Fruit fly (Drosophila melanogaster) whole organism, pupa: Measurements from ENCODE around the gene Bsg.

ENCODE experiments used
- CG14655 ChIP-seq: fragments of 200-800 bp; sonication (Bioruptor generic); optimal IDR thresholded peaks from 3 replicates; lab custom pipeline; 2017; ENCODE audit warnings: mild to moderate bottlenecking, missing biosample characterization, missing genetic modification reagents, missing genetic modification characterization
- CG34367 ChIP-seq: fragments of 200-800 bp; sonication (Bioruptor generic); optimal IDR thresholded peaks from 2 replicates; lab custom pipeline; 2018; ENCODE audit warnings: missing biosample characterization, mild to moderate bottlenecking, missing genetic modification characterization
- CG8159 ChIP-seq: fragments of 200-800 bp; sonication (Bioruptor generic); optimal IDR thresholded peaks from 3 replicates; lab custom pipeline; 2018; ENCODE audit warnings: missing biosample characterization, mild to moderate bottlenecking, missing genetic modification characterization, moderate library complexity
- EcR ChIP-seq: fragments of 200-800 bp; sonication (Bioruptor generic); optimal IDR thresholded peaks from 3 replicates; lab custom pipeline; 2019; ENCODE audit warnings: missing biosample characterization, missing genetic modification characterization, mild to moderate bottlenecking, moderate library complexity, missing genetic modification reagents
- Ets98B ChIP-seq: fragments of 200-800 bp; sonication (Bioruptor generic); IDR thresholded peaks from 2 replicates; pipeline ENCODE4 v1.3.6; 2022; ENCODE audit warnings: missing biosample characterization, missing genetic modification characterization

dm6 chr2L:8162307-8163024 lies 79.2 kb downstream of the Bsg start, which contains the start of gene Acbp1:
- TF ChIP-seq CG14655 = peak; percentile 97
- peak; percentile 96 for TF ChIP-seq CG34367 (tag; lab: Kevin White, UChicago)
- TF ChIP-seq Ets98B (GFP tag; lab: Robert Waterston, UW) = peak; percentile 96
- peak; percentile 87 for TF ChIP-seq EcR (GFP tag; lab: Kevin White, UChicago)
- peak; percentile 99 for TF ChIP-seq CG8159 (tag; lab: Kevin White, UChicago)
